Worm (Caenorhabditis elegans): Measurements from ENCODE around the gene C13F10.1.

ce11 chrV:7199932-7200331 lies 23.9 kb upstream of the C13F10.1 start, which contains the start of gene F09G2.1:
- no peak for TF ChIP-seq lin-15B (tag; optimal IDR thresholded peaks at IDR 0.05)
- TF ChIP-seq nhr-71 (tag; optimal IDR thresholded peaks at IDR 0.05): no peak
- TF ChIP-seq Y116A8C.19 (tag; optimal IDR thresholded peaks at IDR 0.05; ENCODE audit: borderline replicate concordance): no peak
- TF ChIP-seq pqm-1 (tag; optimal IDR thresholded peaks at IDR 0.05): no peak
- TF ChIP-seq lin-13 (GFP tag; optimal IDR thresholded peaks at IDR 0.05): no peak
- TF ChIP-seq F16B12.6 (tag; optimal IDR thresholded peaks at IDR 0.05): no peak
- TF ChIP-seq elt-3 (tag; optimal IDR thresholded peaks at IDR 0.05): no peak
- TF ChIP-seq fos-1 (tag; optimal IDR thresholded peaks at IDR 0.05): no peak
- TF ChIP-seq efl-1 (optimal IDR thresholded peaks at IDR 0.05): no peak
- no peak for TF ChIP-seq efl-1 (GFP tag; optimal IDR thresholded peaks at IDR 0.05 in 1 of 2)
- TF ChIP-seq nhr-47 (tag; optimal IDR thresholded peaks at IDR 0.05): no peak
- TF ChIP-seq unc-62 (GFP tag; optimal IDR thresholded peaks at IDR 0.05): no peak
- no peak for TF ChIP-seq lin-14 (GFP tag; optimal IDR thresholded peaks at IDR 0.05)
- no peak for TF ChIP-seq efl-3 (GFP tag; optimal IDR thresholded peaks at IDR 0.05)
